Worm (Caenorhabditis elegans) whole organism, young adult: Measurements from ENCODE around the gene B0507.4.

Source experiments
- C17E4.6 ChIP-seq: fragments of 200-800 bp; sonication (Bioruptor generic); IDR thresholded peaks from 2 replicates; pipeline ENCODE4 v1.3.6; 2022; ENCODE audit warnings: missing genetic modification reagents, missing genetic modification characterization, missing compliant biosample characterization
- D2030.7 ChIP-seq: fragments of 200-800 bp; sonication (Bioruptor generic); IDR thresholded peaks from 2 replicates; pipeline ENCODE4 v1.3.6; 2022; ENCODE audit warnings: missing genetic modification reagents, missing genetic modification characterization, missing compliant biosample characterization
- F10E7.11 ChIP-seq: sonication (generic microtip); optimal IDR thresholded peaks from 2 replicates; lab custom pipeline; 2017; ENCODE audit warnings: mild to moderate bottlenecking, missing genetic modification characterization, moderate library complexity, missing compliant biosample characterization
- F37B4.10 ChIP-seq: fragments of 200-800 bp; sonication (Bioruptor generic); IDR thresholded peaks from 2 replicates; pipeline ENCODE4 v1.3.6; 2022; ENCODE audit warnings: missing genetic modification characterization, missing compliant biosample characterization
- F57A8.1 ChIP-seq: fragments of 200-800 bp; sonication (Bioruptor generic); optimal IDR thresholded peaks from 2 replicates; lab custom pipeline; 2018; ENCODE audit warnings: mild to moderate bottlenecking, missing genetic modification characterization, moderate library complexity, missing compliant biosample characterization
- K11D2.4 ChIP-seq: fragments of 200-800 bp; sonication (Bioruptor generic); IDR thresholded peaks from 2 replicates; pipeline ENCODE4 v1.3.6; 2022; ENCODE audit warnings: missing genetic modification reagents, missing genetic modification characterization, missing compliant biosample characterization
- T07F8.4 ChIP-seq: sonication (generic microtip); optimal IDR thresholded peaks from 2 replicates; lab custom pipeline; 2016; ENCODE audit warnings: mild to moderate bottlenecking, missing genetic modification characterization, moderate library complexity, missing compliant biosample characterization
- ama-1 ChIP-seq, 3 experiments: fragments of 150-350 bp in 1 of 3; sonication (generic microtip) in 2 of 3; optimal IDR thresholded peaks; 2 replicates each; lab custom pipeline; 2014 to 2018; ENCODE audit warnings: missing biosample characterization in 2 of 3, missing genetic modification characterization in 2 of 3, missing genetic modification reagents in 2 of 3
- aptf-3 ChIP-seq: fragments of 200-800 bp; sonication (Bioruptor generic); IDR thresholded peaks from 2 replicates; pipeline ENCODE4 v1.3.6; 2022; ENCODE audit warnings: missing genetic modification characterization, missing compliant biosample characterization
- athp-1 ChIP-seq: sonication (generic microtip); optimal IDR thresholded peaks from 2 replicates; lab custom pipeline; 2017; ENCODE audit warnings: mild to moderate bottlenecking, missing genetic modification characterization, missing compliant biosample characterization
- attf-6 ChIP-seq: fragments of 200-800 bp; sonication (Bioruptor generic); IDR thresholded peaks from 2 replicates; pipeline ENCODE4 v1.3.6; 2022; ENCODE audit warnings: missing genetic modification reagents, missing genetic modification characterization, missing compliant biosample characterization
- ceh-100 ChIP-seq: fragments of 200-800 bp; sonication (Bioruptor generic); IDR thresholded peaks from 2 replicates; pipeline ENCODE4 v1.3.6; 2022; ENCODE audit warnings: missing genetic modification reagents, missing genetic modification characterization, missing compliant biosample characterization
- dpff-1 ChIP-seq: sonication (generic microtip); optimal IDR thresholded peaks from 2 replicates; lab custom pipeline; 2017; ENCODE audit warnings: mild to moderate bottlenecking, missing genetic modification characterization, missing compliant biosample characterization
- egl-44 ChIP-seq: fragments of 200-800 bp; sonication (Bioruptor generic); IDR thresholded peaks from 2 replicates; pipeline ENCODE4 v1.3.6; 2022; ENCODE audit warnings: missing genetic modification reagents, missing genetic modification characterization, missing compliant biosample characterization
- egrh-3 ChIP-seq: fragments of 200-800 bp; sonication (Bioruptor generic); IDR thresholded peaks from 2 replicates; pipeline ENCODE4 v1.3.6; 2022; ENCODE audit warnings: missing genetic modification reagents, missing genetic modification characterization, missing compliant biosample characterization
- gei-17 ChIP-seq: fragments of 200-800 bp; sonication (Bioruptor generic); optimal IDR thresholded peaks from 2 replicates; lab custom pipeline; 2018; ENCODE audit warnings: mild to moderate bottlenecking, missing genetic modification characterization, missing compliant biosample characterization
- hlh-12 ChIP-seq: sonication (generic microtip); optimal IDR thresholded peaks from 2 replicates; lab custom pipeline; 2016; ENCODE audit warnings: missing genetic modification characterization, missing compliant biosample characterization
- hmg-1.2 ChIP-seq: fragments of 200-800 bp; sonication (Bioruptor generic); IDR thresholded peaks from 2 replicates; pipeline ENCODE4 v1.3.6; 2022; ENCODE audit warnings: missing genetic modification reagents, missing genetic modification characterization, missing compliant biosample characterization
- hrde-1 ChIP-seq: sonication (generic microtip); optimal IDR thresholded peaks from 2 replicates; lab custom pipeline; 2016; ENCODE audit warnings: missing genetic modification characterization, mild to moderate bottlenecking, missing compliant biosample characterization, moderate library complexity, missing genotype, missing genetic modification reagents, borderline replicate concordance
- hsf-1 ChIP-seq: fragments of 200-800 bp; sonication (Bioruptor generic); IDR thresholded peaks from 2 replicates; pipeline ENCODE4 v1.3.6; 2022; ENCODE audit warnings: missing genetic modification reagents, missing genetic modification characterization, missing compliant biosample characterization
- lin-54 ChIP-seq: fragments of 200-800 bp; sonication (Bioruptor generic); optimal IDR thresholded peaks from 2 replicates; lab custom pipeline; 2018; ENCODE audit warnings: mild to moderate bottlenecking, missing genetic modification characterization, missing compliant biosample characterization
- madf-10 ChIP-seq: sonication (generic microtip); optimal IDR thresholded peaks from 2 replicates; lab custom pipeline; 2016; ENCODE audit warnings: mild to moderate bottlenecking, missing genetic modification characterization, missing compliant biosample characterization
- madf-6 ChIP-seq: fragments of 200-800 bp; sonication (Bioruptor generic); IDR thresholded peaks from 2 replicates; pipeline ENCODE4 v1.3.6; 2022; ENCODE audit warnings: missing genetic modification reagents, missing genetic modification characterization, missing compliant biosample characterization
- mcd-1 ChIP-seq: fragments of 200-800 bp; sonication (Bioruptor generic); IDR thresholded peaks from 2 replicates; pipeline ENCODE4 v1.3.6; 2022; ENCODE audit warnings: missing genetic modification reagents, missing genetic modification characterization, missing compliant biosample characterization
- mes-4 ChIP-seq: sonication (generic microtip); optimal IDR thresholded peaks from 2 replicates; lab custom pipeline; 2016; ENCODE audit warnings: missing genotype, missing genetic modification characterization, missing compliant biosample characterization
- nfya-1 ChIP-seq: sonication (generic microtip); optimal IDR thresholded peaks from 2 replicates; lab custom pipeline; 2017; ENCODE audit warnings: antibody characterized with exemption, missing compliant biosample characterization, missing genetic modification characterization, borderline replicate concordance; ENCODE audit not compliant: insufficient read depth
- nfya-2 ChIP-seq: fragments of 200-800 bp; sonication (Bioruptor generic); IDR thresholded peaks from 2 replicates; pipeline ENCODE4 v1.3.6; 2022; ENCODE audit warnings: missing genetic modification reagents, missing genetic modification characterization, missing compliant biosample characterization
- nhr-120 ChIP-seq: fragments of 200-800 bp; sonication (Bioruptor generic); IDR thresholded peaks from 2 replicates; pipeline ENCODE4 v1.3.6; 2022; ENCODE audit warnings: missing genetic modification characterization, missing compliant biosample characterization
- pbrm-1 ChIP-seq: fragments of 200-800 bp; sonication (Bioruptor generic); IDR thresholded peaks from 2 replicates; pipeline ENCODE4 v1.3.6; 2022; ENCODE audit warnings: missing genetic modification reagents, missing genetic modification characterization, missing compliant biosample characterization
- rcor-1 ChIP-seq: fragments of 200-800 bp; sonication (Bioruptor generic); IDR thresholded peaks from 2 replicates; pipeline ENCODE4 v1.3.6; 2022; ENCODE audit warnings: missing genetic modification reagents, missing genetic modification characterization, missing compliant biosample characterization
- sea-2 ChIP-seq: fragments of 200-800 bp; sonication (Bioruptor generic); IDR thresholded peaks from 2 replicates; pipeline ENCODE4 v1.3.6; 2022; ENCODE audit warnings: missing genetic modification characterization, missing compliant biosample characterization
- snpc-3.4 ChIP-seq: sonication (generic microtip); optimal IDR thresholded peaks from 2 replicates; lab custom pipeline; 2017; ENCODE audit warnings: missing genetic modification characterization, mild to moderate bottlenecking, missing compliant biosample characterization, antibody characterized with exemption, moderate library complexity, missing genotype, missing genetic modification reagents
- unc-130 ChIP-seq: sonication (generic microtip); optimal IDR thresholded peaks from 2 replicates; lab custom pipeline; 2016; ENCODE audit warnings: missing genetic modification reagents, missing genetic modification characterization, missing compliant biosample characterization
- xnd-1 ChIP-seq: sonication (generic microtip); optimal IDR thresholded peaks from 2 replicates; lab custom pipeline; 2016; ENCODE audit warnings: missing genotype, missing genetic modification reagents, missing genetic modification characterization, missing compliant biosample characterization
- ztf-26 ChIP-seq: sonication (generic microtip); optimal IDR thresholded peaks from 2 replicates; lab custom pipeline; 2017; ENCODE audit warnings: missing genetic modification characterization, missing compliant biosample characterization
- ztf-28 ChIP-seq: fragments of 200-800 bp; sonication (Bioruptor generic); IDR thresholded peaks from 2 replicates; pipeline ENCODE4 v1.3.6; 2022; ENCODE audit warnings: missing genetic modification reagents, missing genetic modification characterization, missing compliant biosample characterization
- ztf-3 ChIP-seq: fragments of 200-800 bp; sonication (Bioruptor generic); optimal IDR thresholded peaks from 2 replicates; lab custom pipeline; 2018; ENCODE audit warnings: mild to moderate bottlenecking, missing genetic modification characterization, missing compliant biosample characterization
- ztf-6 ChIP-seq: fragments of 200-800 bp; sonication (Bioruptor generic); IDR thresholded peaks from 2 replicates; pipeline ENCODE4 v1.3.6; 2022; ENCODE audit warnings: missing genetic modification reagents, missing genetic modification characterization, missing compliant biosample characterization

The B0507.4 gene

DNA sequence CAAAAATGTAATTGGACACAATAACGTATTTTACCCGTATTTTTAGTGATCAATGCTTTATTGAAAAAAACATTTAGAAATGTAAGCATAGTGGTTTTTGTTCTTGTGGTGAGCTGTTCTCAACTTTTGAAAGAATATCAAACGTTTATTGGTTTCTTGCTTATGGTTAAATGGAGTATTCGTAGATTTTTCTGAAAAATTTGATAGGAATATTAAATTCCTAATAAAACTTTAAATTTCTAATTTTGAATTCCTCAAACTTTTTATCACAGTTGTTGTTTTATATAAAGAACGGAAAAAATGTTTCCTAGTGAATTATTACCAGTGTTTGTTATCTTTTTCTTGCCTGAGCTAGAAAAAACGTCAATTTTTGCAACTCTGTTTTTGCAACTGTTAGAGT, 1.4 kb upstream of the B0507.4 start, which contains the start of gene B0507.5:
Gene B0507.5 (plus strand): TSS at position 301 of the 400 bp plus-strand sequence.
- no peak for TF ChIP-seq madf-10 (tag; lab: Kevin White, UChicago)
- TF ChIP-seq ztf-28 (GFP tag; lab: Robert Waterston, UW) = no peak
- TF ChIP-seq aptf-3 (GFP tag; lab: Robert Waterston, UW) = no peak
- no peak for TF ChIP-seq lin-54
- no peak for TF ChIP-seq dpff-1 (tag; lab: Kevin White, UChicago)
- no peak for TF ChIP-seq K11D2.4
- no peak for TF ChIP-seq egrh-3 (GFP tag; lab: Robert Waterston, UW)
- no peak for TF ChIP-seq hlh-12 (tag; lab: Kevin White, UChicago)
- TF ChIP-seq sea-2 (GFP tag; lab: Robert Waterston, UW) = no peak
- TF ChIP-seq attf-6 = no peak
- no peak for TF ChIP-seq F57A8.1
- no peak for TF ChIP-seq hrde-1 (tag; lab: Kevin White, UChicago)
- TF ChIP-seq xnd-1 (tag; lab: Kevin White, UChicago) = no peak
- no peak for TF ChIP-seq snpc-3.4 (tag; lab: Kevin White, UChicago)
- no peak for TF ChIP-seq mes-4 (tag; lab: Kevin White, UChicago)
- no peak for TF ChIP-seq T07F8.4 (tag; lab: Kevin White, UChicago)
- no peak for TF ChIP-seq D2030.7 (GFP tag; lab: Robert Waterston, UW)
- TF ChIP-seq hsf-1 (GFP tag; lab: Robert Waterston, UW) = no peak
- TF ChIP-seq gei-17 (GFP tag; lab: Kevin White, UChicago) = no peak
- TF ChIP-seq rcor-1 (GFP tag; lab: Robert Waterston, UW) = no peak

DNA sequence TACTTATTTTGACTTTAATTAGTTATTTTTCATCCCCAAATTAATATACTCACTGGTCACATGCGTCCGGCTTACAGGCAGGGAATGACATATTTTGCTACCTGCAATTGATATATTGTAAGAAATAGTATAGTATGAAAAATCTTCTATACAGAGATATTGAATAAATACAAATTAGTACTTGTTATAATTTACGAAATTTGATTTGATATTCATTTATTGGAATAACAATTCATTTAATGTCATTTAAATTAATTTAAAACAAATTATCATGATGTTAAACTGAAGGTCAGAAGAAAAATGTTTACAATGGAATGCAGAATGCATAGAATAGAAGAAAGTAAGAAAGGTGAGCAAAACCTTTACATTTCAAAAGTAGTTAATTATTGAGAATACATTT, 3.8 kb downstream of the B0507.4 start, which contains the start of gene B0507.7:
Gene B0507.7 (minus strand): TSS at position 101 of the 400 bp plus-strand sequence.
- no peak for TF ChIP-seq ama-1 (optimal IDR thresholded peaks at IDR 0.05; lab: Kevin White, UChicago)
- TF ChIP-seq ama-1 (GFP tag; optimal IDR thresholded peaks at IDR 0.05; lab: Kevin White, UChicago) = no peak
- no peak for TF ChIP-seq C17E4.6 (GFP tag; lab: Robert Waterston, UW)
- no peak for TF ChIP-seq ztf-26 (tag; lab: Kevin White, UChicago)
- TF ChIP-seq rcor-1 (GFP tag; lab: Robert Waterston, UW) = no peak
- no peak for TF ChIP-seq F37B4.10 (GFP tag; lab: Robert Waterston, UW)
- TF ChIP-seq ztf-3 = no peak
- TF ChIP-seq unc-130 (GFP tag; lab: Kevin White, UChicago) = no peak
- TF ChIP-seq nhr-120 = no peak
- no peak for TF ChIP-seq ztf-6 (GFP tag; lab: Robert Waterston, UW)
- no peak for TF ChIP-seq athp-1 (tag; lab: Kevin White, UChicago)
- TF ChIP-seq nfya-2 (GFP tag; lab: Robert Waterston, UW) = no peak
- no peak for TF ChIP-seq ceh-100 (GFP tag; lab: Robert Waterston, UW)
- TF ChIP-seq F10E7.11 = no peak
- TF ChIP-seq hmg-1.2 (GFP tag; lab: Robert Waterston, UW) = no peak
- no peak for TF ChIP-seq madf-6
- no peak for TF ChIP-seq nfya-1 (tag; lab: Kevin White, UChicago)
- no peak for TF ChIP-seq pbrm-1 (GFP tag; lab: Robert Waterston, UW)
- TF ChIP-seq egl-44 (GFP tag; lab: Robert Waterston, UW) = no peak
- no peak for TF ChIP-seq egrh-3 (GFP tag; lab: Robert Waterston, UW)
- TF ChIP-seq mcd-1 (GFP tag; lab: Robert Waterston, UW) = no peak
